Worm (Caenorhabditis elegans) whole organism, early embryonic: ENCODE data around the gene M01H9.2.

Experiments used
- aly-1 ChIP-seq: sonication (generic microtip); optimal IDR thresholded peaks from 2 replicates; lab custom pipeline; 2016; ENCODE audit warnings: missing genetic modification characterization, missing compliant biosample characterization
- ama-1 ChIP-seq: fragments of 150-350 bp; optimal IDR thresholded peaks from 2 replicates; lab custom pipeline; 2014
- flt-1 ChIP-seq: fragments of 200-800 bp; sonication (Bioruptor generic); IDR thresholded peaks from 2 replicates; pipeline ENCODE4 v1.3.6; 2022; ENCODE audit warnings: missing genetic modification characterization, missing compliant biosample characterization
- hmg-4 ChIP-seq: fragments of 200-800 bp; sonication (Bioruptor generic); optimal IDR thresholded peaks from 2 replicates; lab custom pipeline; 2018; ENCODE audit warnings: mild to moderate bottlenecking, missing genetic modification characterization, missing compliant biosample characterization
- pes-1 ChIP-seq: fragments of 200-800 bp; sonication (Bioruptor generic); IDR thresholded peaks from 2 replicates; pipeline ENCODE4 v1.3.6; 2022; ENCODE audit warnings: missing genetic modification reagents, missing genetic modification characterization, missing compliant biosample characterization
- tbx-11 ChIP-seq: fragments of 200-800 bp; sonication (Bioruptor generic); IDR thresholded peaks from 2 replicates; pipeline ENCODE4 v1.3.6; 2022; ENCODE audit warnings: missing genetic modification characterization, missing compliant biosample characterization
- tbx-37 ChIP-seq: fragments of 200-800 bp; sonication (Bioruptor generic); conservative IDR thresholded peaks from 2 replicates; pipeline ENCODE4 v1.3.6; 2022; ENCODE audit warnings: missing genetic modification reagents, missing genetic modification characterization, missing compliant biosample characterization

- TF ChIP-seq flt-1 (GFP tag; lab: Robert Waterston, UW), result no peak
- no peak for TF ChIP-seq ama-1 (lab: Kevin White, UChicago)
- no peak for TF ChIP-seq hmg-4
- TF ChIP-seq tbx-11 (GFP tag; lab: Robert Waterston, UW), result no peak
- no peak for TF ChIP-seq tbx-37 (GFP tag; lab: Robert Waterston, UW)
- TF ChIP-seq pes-1, result no peak
- TF ChIP-seq aly-1 (tag; lab: Kevin White, UChicago), result no peak
Observed at ce11 chrIV:4486738-4487137, 23.7 kb upstream of the M01H9.2 start, which contains the start of gene trx-3.
